Worm (Caenorhabditis elegans) whole organism, L2 larva: Measurements from ENCODE around the gene F58G1.7.

ENCODE experiments used
- blmp-1 ChIP-seq: sonication (generic microtip); optimal IDR thresholded peaks from 2 replicates; lab custom pipeline; 2017; ENCODE audit warnings: missing genetic modification characterization, mild to moderate bottlenecking, missing compliant biosample characterization, antibody characterized with exemption, moderate library complexity; ENCODE audit not compliant: insufficient read depth
- lin-13 ChIP-seq: fragments of 150-350 bp; optimal IDR thresholded peaks from 2 replicates; lab custom pipeline; 2014; ENCODE audit warnings: missing biosample characterization, missing genetic modification reagents, missing genetic modification characterization
- lsy-2 ChIP-seq, 2 experiments: fragments of 150-350 bp in 1 of 2; sonication (generic microtip) in 1 of 2; optimal IDR thresholded peaks; 2 replicates each; lab custom pipeline; 2014 to 2017; ENCODE audit warnings: missing biosample characterization in 2 of 2, missing genetic modification characterization in 2 of 2
- nhr-23 ChIP-seq: fragments of 150-350 bp; optimal IDR thresholded peaks from 2 replicates; lab custom pipeline; 2014; ENCODE audit warnings: missing biosample characterization, missing genetic modification reagents, missing genetic modification characterization
- nhr-237 ChIP-seq: fragments of 150-350 bp; optimal IDR thresholded peaks from 2 replicates; lab custom pipeline; 2014; ENCODE audit warnings: missing biosample characterization, missing genetic modification characterization
- snpc-4 ChIP-seq: fragments of 150-350 bp; optimal IDR thresholded peaks from 2 replicates; lab custom pipeline; 2014; ENCODE audit warnings: missing biosample characterization, missing genetic modification characterization

- TF ChIP-seq lin-13 (GFP tag; lab: Kevin White, UChicago) (no peak), nhr-237 (tag; lab: Kevin White, UChicago) (no peak), blmp-1 (tag; lab: Kevin White, UChicago) (no peak), snpc-4 (tag; lab: Kevin White, UChicago) (no peak), lsy-2 (tag; optimal IDR thresholded peaks at IDR 0.05; lab: Kevin White, UChicago) (no peak), nhr-23 (no peak)
Measured at ce11 chrII:12992980-12993379, 44.9 kb upstream of the F58G1.7 start.
